Fruit fly (Drosophila melanogaster): ENCODE measurements around the gene Gr77a.

DNA sequence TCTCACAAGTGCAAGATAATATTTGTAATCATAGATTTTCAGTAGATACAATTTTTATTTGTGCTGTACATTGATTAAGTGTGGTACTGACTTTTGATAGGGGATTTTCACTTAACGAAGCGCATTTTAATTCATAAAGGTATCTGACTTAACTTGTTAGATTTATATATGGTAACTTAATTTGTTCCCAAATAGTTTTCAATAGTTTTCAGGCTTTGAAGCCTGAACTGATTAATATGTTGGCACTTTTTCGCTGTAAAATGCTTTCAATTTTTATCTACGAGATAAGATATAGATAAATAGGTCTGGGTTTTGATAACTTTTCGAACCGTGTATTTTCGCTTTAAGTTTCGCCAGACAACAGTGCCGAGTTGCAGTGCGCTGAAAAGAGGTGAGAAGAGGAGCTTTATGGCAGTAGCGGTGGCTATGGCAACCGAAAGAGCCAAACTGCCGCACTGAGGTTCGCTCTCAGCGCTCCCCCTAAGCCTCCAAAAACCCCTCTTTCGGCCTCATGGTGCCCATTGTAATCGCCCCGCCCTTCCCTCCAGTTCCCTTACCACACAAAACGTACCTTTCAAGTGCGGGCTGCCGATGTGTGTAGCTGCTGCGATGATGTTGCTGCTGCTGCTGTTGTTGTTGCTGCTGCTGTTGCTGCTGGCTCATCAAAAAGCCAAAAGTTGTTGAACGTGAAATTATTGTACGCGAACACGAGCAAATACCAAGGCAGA, 5.5 kb downstream of the Gr77a start:
- TF ChIP-seq scrt (GFP tag; optimal IDR thresholded peaks at IDR 0.05) (no peak), ERR (GFP tag; optimal IDR thresholded peaks at IDR 0.05) (no peak), p53 (GFP tag; optimal IDR thresholded peaks at IDR 0.05) (no peak), CG32767 (GFP tag; IDR thresholded peaks at IDR 0.05) (no peak), CG14710 (tag; optimal IDR thresholded peaks at IDR 0.05) (no peak), fru (optimal IDR thresholded peaks at IDR 0.05) (no peak), CG1529 (GFP tag; optimal IDR thresholded peaks at IDR 0.05) (no peak), CG33557 (GFP tag; optimal IDR thresholded peaks at IDR 0.05) (no peak), CG10147 (GFP tag; optimal IDR thresholded peaks at IDR 0.05) (no peak)
